Fruit fly (Drosophila melanogaster): Measurements from ENCODE around the gene Eig71Ef.
A peak's percentile ranks its signal among the peaks of the same experiment; 100 is the strongest.

Gene Eig71Ef

DNA sequence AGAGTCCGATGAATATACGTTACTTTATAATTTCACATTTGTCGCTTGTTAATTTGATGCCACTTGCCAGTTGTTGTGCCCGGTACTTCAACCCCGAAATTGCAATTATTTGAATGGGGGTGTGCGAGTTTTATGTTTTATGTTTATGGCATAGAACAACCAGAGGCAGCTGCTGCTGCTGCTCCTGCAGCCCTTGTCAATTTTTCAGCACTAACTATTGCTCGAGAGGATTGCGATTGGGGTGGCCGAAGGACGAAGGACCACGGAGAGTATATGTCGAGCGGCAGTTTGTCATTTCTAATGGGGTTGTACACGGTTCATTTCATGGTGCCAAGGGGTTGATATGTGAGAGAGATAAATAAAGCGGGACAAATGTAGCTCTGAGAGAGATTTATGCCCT lies 33.1 kb downstream of the Eig71Ef start:
- no peak for TF ChIP-seq Vsx2 (GFP tag; optimal IDR thresholded peaks at IDR 0.05; ENCODE audit: partially characterized antibody)
- TF ChIP-seq usp (GFP tag; optimal IDR thresholded peaks at IDR 0.05) = no peak
- no peak for TF ChIP-seq N (GFP tag; optimal IDR thresholded peaks at IDR 0.05)
- TF ChIP-seq lola (GFP tag; optimal IDR thresholded peaks at IDR 0.05) = no peak
- no peak for TF ChIP-seq sage (GFP tag; optimal IDR thresholded peaks at IDR 0.05)
- no peak for TF ChIP-seq pan (optimal IDR thresholded peaks at IDR 0.05)
- TF ChIP-seq Dif (GFP tag; optimal IDR thresholded peaks at IDR 0.05; ENCODE audit: partially characterized antibody) = no peak
- no peak for TF ChIP-seq Sp1 (GFP tag; optimal IDR thresholded peaks at IDR 0.05)
- no peak for TF ChIP-seq ey (GFP tag; optimal IDR thresholded peaks at IDR 0.05)
- TF ChIP-seq dmrt93B (GFP tag; optimal IDR thresholded peaks at IDR 0.05) = no peak
- no peak for TF ChIP-seq Myc (optimal IDR thresholded peaks at IDR 0.05)
- TF ChIP-seq Hr83 (GFP tag; optimal IDR thresholded peaks at IDR 0.05; ENCODE audit: poor library complexity, severe bottlenecking) = no peak
- no peak for TF ChIP-seq Jra (GFP tag; optimal IDR thresholded peaks at IDR 0.05)
- TF ChIP-seq h (GFP tag; optimal IDR thresholded peaks at IDR 0.05) = no peak
- TF ChIP-seq Mio (GFP tag; optimal IDR thresholded peaks at IDR 0.05) = no peak
- TF ChIP-seq tai (GFP tag; optimal IDR thresholded peaks at IDR 0.05) = no peak
- TF ChIP-seq dsf (GFP tag; optimal IDR thresholded peaks at IDR 0.05; ENCODE audit: borderline replicate concordance) = no peak
- no peak for TF ChIP-seq foxo (GFP tag; optimal IDR thresholded peaks at IDR 0.05)
- no peak for TF ChIP-seq HLH106 (tag; optimal IDR thresholded peaks at IDR 0.05)

DNA sequence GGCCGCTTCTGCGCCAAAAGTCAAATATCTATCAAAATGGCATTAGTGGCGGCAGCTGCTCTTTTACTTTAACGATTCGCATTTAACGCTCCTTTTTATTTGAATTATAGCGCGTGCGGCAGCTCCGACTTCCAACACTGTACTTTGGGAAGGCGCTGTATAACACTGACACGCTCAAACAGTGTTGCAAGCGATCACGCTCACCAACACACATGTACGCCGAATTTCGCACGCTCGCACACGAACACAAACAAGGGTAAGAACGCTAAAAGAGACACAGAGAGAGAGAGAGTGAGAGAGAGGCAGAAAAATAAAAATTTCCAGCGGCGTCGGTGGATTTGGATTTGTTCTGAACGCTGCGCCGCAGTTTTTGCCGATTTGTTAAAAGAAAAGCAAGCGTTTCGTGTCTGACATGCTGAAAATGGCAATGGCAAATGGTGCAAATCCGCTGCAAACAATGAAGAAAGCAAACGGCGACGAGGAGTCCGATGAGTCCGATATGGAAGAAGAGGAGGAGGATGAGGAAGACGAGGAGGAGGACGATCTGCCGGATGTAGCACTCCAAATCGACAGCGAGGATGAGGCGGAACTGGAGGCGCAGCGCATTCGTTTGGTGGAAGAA lies 37.5 kb downstream of the Eig71Ef start, which contains the start of gene Phs:
TSS of gene Phs (plus strand) at position 276 of the 622 bp plus-strand sequence.
- TF ChIP-seq Abd-B (GFP tag; optimal IDR thresholded peaks at IDR 0.05) = no peak
- peak; percentile 70 for TF ChIP-seq sv (GFP tag; optimal IDR thresholded peaks at IDR 0.05)
- TF ChIP-seq OdsH (GFP tag; optimal IDR thresholded peaks at IDR 0.05) = peak; percentile 79
- peak; percentile 98 for TF ChIP-seq Hnf4 (GFP tag; optimal IDR thresholded peaks at IDR 0.05)
- peak; percentile 55 for TF ChIP-seq sage (GFP tag; optimal IDR thresholded peaks at IDR 0.05)
- TF ChIP-seq Mio (GFP tag; optimal IDR thresholded peaks at IDR 0.05) = peak; percentile 81
- no peak for TF ChIP-seq Rel (GFP tag; optimal IDR thresholded peaks at IDR 0.05)
- TF ChIP-seq Rel (tag; optimal IDR thresholded peaks at IDR 0.05) = peak; percentile 82
- no peak for TF ChIP-seq usp (GFP tag; optimal IDR thresholded peaks at IDR 0.05)
- peak; percentile 94 for TF ChIP-seq br (GFP tag; optimal IDR thresholded peaks at IDR 0.05)
- TF ChIP-seq fru (GFP tag; optimal IDR thresholded peaks at IDR 0.05) = peak; percentile 87
- TF ChIP-seq N (GFP tag; optimal IDR thresholded peaks at IDR 0.05) = peak; percentile 29
- peak; percentile 85 for TF ChIP-seq dsf (GFP tag; optimal IDR thresholded peaks at IDR 0.05; ENCODE audit: borderline replicate concordance)
- TF ChIP-seq ey (GFP tag; optimal IDR thresholded peaks at IDR 0.05) = peak; percentile 88
- TF ChIP-seq Dif (GFP tag; optimal IDR thresholded peaks at IDR 0.05; ENCODE audit: partially characterized antibody) = peak; percentile 67
- peak; percentile 26 for TF ChIP-seq jim (GFP tag; optimal IDR thresholded peaks at IDR 0.05)
- peak; percentile 95 for TF ChIP-seq tai (GFP tag; optimal IDR thresholded peaks at IDR 0.05)
- TF ChIP-seq Vsx2 (GFP tag; optimal IDR thresholded peaks at IDR 0.05; ENCODE audit: partially characterized antibody) = peak; percentile 48
- peak; percentile 23 for TF ChIP-seq Myc (optimal IDR thresholded peaks at IDR 0.05)
- peak; percentile 21 to 62 for TF ChIP-seq dl (GFP tag; optimal IDR thresholded peaks at IDR 0.05; ENCODE audit: insufficient read depth in 1 of 2, partially characterized antibody in 2 of 2)
- peak; percentile 73 for TF ChIP-seq HLH106 (tag; optimal IDR thresholded peaks at IDR 0.05)
- peak; percentile 89 for TF ChIP-seq CG32264 (GFP tag; optimal IDR thresholded peaks at IDR 0.05)
- TF ChIP-seq Jra (GFP tag; optimal IDR thresholded peaks at IDR 0.05) = peak; percentile 94
- TF ChIP-seq woc (GFP tag; optimal IDR thresholded peaks at IDR 0.05) = peak; percentile 60
- TF ChIP-seq Sp1 (GFP tag; optimal IDR thresholded peaks at IDR 0.05) = peak; percentile 71
- peak; percentile 95 for TF ChIP-seq rgr (GFP tag; optimal IDR thresholded peaks at IDR 0.05)
- TF ChIP-seq pan (optimal IDR thresholded peaks at IDR 0.05) = no peak
- TF ChIP-seq Hr83 (GFP tag; optimal IDR thresholded peaks at IDR 0.05; ENCODE audit: poor library complexity, severe bottlenecking) = peak; percentile 99
- no peak for TF ChIP-seq lola (GFP tag; optimal IDR thresholded peaks at IDR 0.05)
- TF ChIP-seq foxo (GFP tag; optimal IDR thresholded peaks at IDR 0.05) = peak; percentile 64 to 95
- TF ChIP-seq CrebA (GFP tag; optimal IDR thresholded peaks at IDR 0.05; ENCODE audit: borderline replicate concordance) = peak; percentile 28
- no peak for TF ChIP-seq Hr78 (GFP tag; optimal IDR thresholded peaks at IDR 0.05)
- peak; percentile 85 for TF ChIP-seq brk (GFP tag; optimal IDR thresholded peaks at IDR 0.05)
- peak; percentile 87 for TF ChIP-seq psq (GFP tag; optimal IDR thresholded peaks at IDR 0.05)
- TF ChIP-seq dmrt93B (GFP tag; optimal IDR thresholded peaks at IDR 0.05) = peak; percentile 78
- no peak for TF ChIP-seq Dfd (GFP tag; optimal IDR thresholded peaks at IDR 0.05)
- TF ChIP-seq h (GFP tag; optimal IDR thresholded peaks at IDR 0.05) = peak; percentile 94
- peak; percentile 81 for TF ChIP-seq GATAd (GFP tag; optimal IDR thresholded peaks at IDR 0.05)
- peak; percentile 78 for TF ChIP-seq CG9705 (GFP tag; optimal IDR thresholded peaks at IDR 0.05)

Data from whole organism, wandering third instar larva.